Fruit fly (Drosophila melanogaster): ENCODE data around the gene CG4239.

Gene CG4239

dm6 chrX:16391397-16391796, 6.3 kb downstream of the CG4239 start, which contains the start of the genes TH1 and mei-41 (continued):
- peak; percentile 93 for TF ChIP-seq danr (GFP tag; IDR thresholded peaks at IDR 0.05)
- TF ChIP-seq CG12744 (GFP tag; optimal IDR thresholded peaks at IDR 0.05) = no peak
- TF ChIP-seq wdn (GFP tag; IDR thresholded peaks at IDR 0.05) = peak; percentile 89
- TF ChIP-seq Sox102F (GFP tag; optimal IDR thresholded peaks at IDR 0.05) = peak; percentile 93
- no peak for TF ChIP-seq CG33213 (GFP tag; optimal IDR thresholded peaks at IDR 0.05)
- peak; percentile 92 for TF ChIP-seq CG1024 (GFP tag; IDR thresholded peaks at IDR 0.05)
- peak; percentile 89 for TF ChIP-seq CG11560 (tag; IDR thresholded peaks at IDR 0.05)
- TF ChIP-seq ap (GFP tag; IDR thresholded peaks at IDR 0.05) = peak; percentile 92
- TF ChIP-seq Ptx1 (GFP tag; IDR thresholded peaks at IDR 0.05) = peak; percentile 97
- TF ChIP-seq kah (GFP tag; optimal IDR thresholded peaks at IDR 0.05) = peak; percentile 58
- TF ChIP-seq Sry-δ (GFP tag; optimal IDR thresholded peaks at IDR 0.05) = peak; percentile 46
- TF ChIP-seq Gsc (GFP tag; IDR thresholded peaks at IDR 0.05) = no peak
- peak; percentile 80 for TF ChIP-seq CG9437 (GFP tag; optimal IDR thresholded peaks at IDR 0.05)
- peak; percentile 13 for TF ChIP-seq Mes4 (GFP tag; optimal IDR thresholded peaks at IDR 0.05)
- peak; percentile 78; the same call in 1 of the 3 replicates for TF ChIP-seq C15 (GFP tag; IDR thresholded peaks at IDR 0.05)
- TF ChIP-seq CG13894 (tag; optimal IDR thresholded peaks at IDR 0.05) = no peak
- peak; percentile 97 for TF ChIP-seq CG6689 (GFP tag; IDR thresholded peaks at IDR 0.05)
- TF ChIP-seq Vsx1 (GFP tag; optimal IDR thresholded peaks at IDR 0.05) = no peak
- peak; percentile 19 for TF ChIP-seq CG6765 (GFP tag; optimal IDR thresholded peaks at IDR 0.05)
- TF ChIP-seq Dll (GFP tag; IDR thresholded peaks at IDR 0.05; ENCODE audit: partially characterized antibody) = peak; percentile 58; the same call in 3 of the 4 replicates
- TF ChIP-seq sd (tag; optimal IDR thresholded peaks at IDR 0.05) = no peak
- TF ChIP-seq Hand (GFP tag; optimal IDR thresholded peaks at IDR 0.05) = peak; percentile 14
- no peak for TF ChIP-seq Stat92E (GFP tag; optimal IDR thresholded peaks at IDR 0.05)
- TF ChIP-seq sqz (GFP tag; optimal IDR thresholded peaks at IDR 0.05) = no peak
- peak; percentile 93 for TF ChIP-seq CG15696 (tag; optimal IDR thresholded peaks at IDR 0.05)
- TF ChIP-seq CG18619 (GFP tag; optimal IDR thresholded peaks at IDR 0.05) = peak; percentile 83
- TF ChIP-seq Neu2 (GFP tag; optimal IDR thresholded peaks at IDR 0.05; ENCODE audit: borderline replicate concordance) = no peak
- TF ChIP-seq CG13775 (GFP tag; optimal IDR thresholded peaks at IDR 0.05) = peak; percentile 90
- TF ChIP-seq CG15479 (GFP tag; optimal IDR thresholded peaks at IDR 0.05) = no peak
- no peak for TF ChIP-seq abd-A (tag; optimal IDR thresholded peaks at IDR 0.05)
- TF ChIP-seq dmrt99B (tag; optimal IDR thresholded peaks at IDR 0.05) = peak; percentile 93
- peak; percentile 96 for TF ChIP-seq Xrp1 (GFP tag; IDR thresholded peaks at IDR 0.05)
- no peak for TF ChIP-seq pan (optimal IDR thresholded peaks at IDR 0.05)
- TF ChIP-seq pan (GFP tag; optimal IDR thresholded peaks at IDR 0.05 in 1 of 2, IDR thresholded peaks at IDR 0.05 in 1 of 2) = peak in 1 of 2 experiments; percentile 96
- TF ChIP-seq ssp (GFP tag; IDR thresholded peaks at IDR 0.05) = peak; percentile 99
- peak; percentile 54 for TF ChIP-seq pum (GFP tag; optimal IDR thresholded peaks at IDR 0.05)
- peak; percentile 94 for TF ChIP-seq CG9932 (GFP tag; IDR thresholded peaks at IDR 0.05)
- TF ChIP-seq ham (GFP tag; IDR thresholded peaks at IDR 0.05) = peak; percentile 47; the same call in 1 of the 2 replicates
- peak; percentile 86 for TF ChIP-seq gsb (GFP tag; IDR thresholded peaks at IDR 0.05)
- no peak; the same call in 2 of the 3 replicates for TF ChIP-seq CG17361 (GFP tag; IDR thresholded peaks at IDR 0.05)
- TF ChIP-seq CG5245 (GFP tag; optimal IDR thresholded peaks at IDR 0.05) = peak; percentile 64
- peak; percentile 96 for TF ChIP-seq CG17385 (GFP tag; optimal IDR thresholded peaks at IDR 0.05)
- peak; percentile 95 for TF ChIP-seq esg (GFP tag; conservative IDR thresholded peaks at IDR 0.05)
- TF ChIP-seq Nf-YC (tag; optimal IDR thresholded peaks at IDR 0.05) = no peak
- peak; percentile 97 for TF ChIP-seq vvl (GFP tag; IDR thresholded peaks at IDR 0.05)
- TF ChIP-seq Ravus (GFP tag; IDR thresholded peaks at IDR 0.05) = peak; percentile 87
- TF ChIP-seq chn (GFP tag; optimal IDR thresholded peaks at IDR 0.05) = peak; percentile 59
- TF ChIP-seq CG16813 (GFP tag; IDR thresholded peaks at IDR 0.05; ENCODE audit: partially characterized antibody) = peak; percentile 37; the same call in 2 of the 3 replicates
- peak; percentile 48; the same call in 1 of the 3 replicates for TF ChIP-seq vnd (GFP tag; IDR thresholded peaks at IDR 0.05; ENCODE audit: partially characterized antibody)
- peak; percentile 55 to 86 for TF ChIP-seq dpn (GFP tag; optimal IDR thresholded peaks at IDR 0.05)
- peak; percentile 72 for TF ChIP-seq CG4360 (GFP tag; IDR thresholded peaks at IDR 0.05)

Data from whole organism, embryonic.